Fruit fly (Drosophila melanogaster) whole organism, embryonic: ENCODE measurements around the gene AP-1sigma.

Experiments
- Aef1 ChIP-seq: fragments of 200-800 bp; sonication (Bioruptor generic); IDR thresholded peaks from 3 replicates; pipeline ENCODE4 v1.3.6; 2022; ENCODE audit warnings: missing biosample characterization, missing genetic modification characterization
- Bgb ChIP-seq: fragments of 200-800 bp; sonication (Bioruptor generic); IDR thresholded peaks from 2 replicates; pipeline ENCODE4 v1.3.6; 2022; ENCODE audit warnings: missing biosample characterization, missing genetic modification characterization; ENCODE audit not compliant: partially characterized antibody
- CG10267 ChIP-seq: fragments of 200-800 bp; sonication (Bioruptor generic); optimal IDR thresholded peaks from 2 replicates; lab custom pipeline; 2018; ENCODE audit warnings: missing biosample characterization, mild to moderate bottlenecking, missing genetic modification characterization, moderate library complexity
- CG10431 ChIP-seq: fragments of 200-800 bp; sonication (Bioruptor generic); optimal IDR thresholded peaks from 3 replicates; lab custom pipeline; 2018; ENCODE audit warnings: missing biosample characterization, mild to moderate bottlenecking, missing genetic modification characterization
- CG10543 ChIP-seq: fragments of 200-800 bp; sonication (Bioruptor generic); optimal IDR thresholded peaks from 3 replicates; lab custom pipeline; 2017; ENCODE audit warnings: missing biosample characterization, mild to moderate bottlenecking, missing genetic modification characterization, moderate library complexity
- CG10979 ChIP-seq: fragments of 200-800 bp; sonication (Bioruptor generic); optimal IDR thresholded peaks from 2 replicates; lab custom pipeline; 2018; ENCODE audit warnings: missing biosample characterization, mild to moderate bottlenecking, missing genetic modification characterization, moderate library complexity
- CG12104 ChIP-seq: fragments of 200-800 bp; sonication (Bioruptor generic); optimal IDR thresholded peaks from 3 replicates; lab custom pipeline; 2016; ENCODE audit warnings: missing biosample characterization, missing genetic modification characterization
- CG12236 ChIP-seq: fragments of 200-800 bp; sonication (Bioruptor generic); optimal IDR thresholded peaks from 2 replicates; lab custom pipeline; 2016; ENCODE audit warnings: missing biosample characterization, missing genetic modification characterization
- CG13775 ChIP-seq: fragments of 200-800 bp; sonication (Bioruptor generic); optimal IDR thresholded peaks from 3 replicates; lab custom pipeline; 2017; ENCODE audit warnings: missing biosample characterization, mild to moderate bottlenecking, missing genetic modification characterization
- CG15601 ChIP-seq: fragments of 200-800 bp; sonication (Bioruptor generic); optimal IDR thresholded peaks from 3 replicates; lab custom pipeline; 2019; ENCODE audit warnings: missing biosample characterization, mild to moderate bottlenecking, missing genetic modification characterization, moderate library complexity
- CG16779 ChIP-seq: fragments of 200-800 bp; sonication (Bioruptor generic); IDR thresholded peaks from 2 replicates; pipeline ENCODE4 v1.3.6; 2022; ENCODE audit warnings: missing biosample characterization, missing genetic modification characterization
- CG17186 ChIP-seq: fragments of 200-800 bp; sonication (Bioruptor generic); optimal IDR thresholded peaks from 3 replicates; lab custom pipeline; 2017; ENCODE audit warnings: missing biosample characterization, missing genetic modification reagents, missing genetic modification characterization
- CG17359 ChIP-seq: fragments of 200-800 bp; sonication (Bioruptor generic); optimal IDR thresholded peaks from 3 replicates; lab custom pipeline; 2018; ENCODE audit warnings: missing biosample characterization, mild to moderate bottlenecking, missing genetic modification characterization, moderate library complexity
- CG2202 ChIP-seq: fragments of 200-800 bp; sonication (Bioruptor generic); optimal IDR thresholded peaks from 2 replicates; lab custom pipeline; 2018; ENCODE audit warnings: missing biosample characterization, mild to moderate bottlenecking, missing genetic modification characterization
- CG3163 ChIP-seq: fragments of 200-800 bp; sonication (Bioruptor generic); optimal IDR thresholded peaks from 3 replicates; lab custom pipeline; 2016; ENCODE audit warnings: missing biosample characterization, missing genetic modification characterization
- CG3407 ChIP-seq: fragments of 200-800 bp; sonication (Bioruptor generic); optimal IDR thresholded peaks from 2 replicates; lab custom pipeline; 2018; ENCODE audit warnings: missing biosample characterization, mild to moderate bottlenecking, missing genetic modification characterization
- CG3838 ChIP-seq: fragments of 200-800 bp; sonication (Bioruptor generic); optimal IDR thresholded peaks from 3 replicates; lab custom pipeline; 2016; ENCODE audit warnings: missing biosample characterization, missing genetic modification characterization
- CG42726 ChIP-seq: fragments of 200-800 bp; sonication (Bioruptor generic); IDR thresholded peaks from 2 replicates; pipeline ENCODE4 v1.3.6; 2022; ENCODE audit warnings: missing biosample characterization, missing genetic modification characterization; ENCODE audit not compliant: partially characterized antibody
- CG4854 ChIP-seq: fragments of 200-800 bp; sonication (Bioruptor generic); optimal IDR thresholded peaks from 2 replicates; lab custom pipeline; 2016; ENCODE audit warnings: missing biosample characterization, missing genetic modification characterization, inconsistent platforms
- CG5245 ChIP-seq: fragments of 200-800 bp; sonication (Bioruptor generic); optimal IDR thresholded peaks from 3 replicates; lab custom pipeline; 2016; ENCODE audit warnings: missing biosample characterization, missing genetic modification characterization
- CG6272 ChIP-seq: fragments of 200-800 bp; sonication (Bioruptor generic); IDR thresholded peaks from 2 replicates; pipeline ENCODE4 v1.3.6; 2022; ENCODE audit warnings: missing biosample characterization, missing genetic modification characterization
- CG7839 ChIP-seq: fragments of 200-800 bp; sonication (Bioruptor generic); optimal IDR thresholded peaks from 3 replicates; lab custom pipeline; 2018; ENCODE audit warnings: missing biosample characterization, mild to moderate bottlenecking, missing genetic modification characterization, moderate library complexity
- CG8765 ChIP-seq: fragments of 200-800 bp; sonication (Bioruptor generic); IDR thresholded peaks from 2 replicates; pipeline ENCODE4 v1.3.6; 2022; ENCODE audit warnings: missing biosample characterization, missing genetic modification characterization
- Doc2 ChIP-seq: fragments of 200-800 bp; sonication (Bioruptor generic); IDR thresholded peaks from 2 replicates; pipeline ENCODE4 v1.3.6; 2022; ENCODE audit warnings: missing biosample characterization, missing genetic modification characterization
- Jarid2 ChIP-seq: fragments of 200-800 bp; sonication (Bioruptor generic); optimal IDR thresholded peaks from 3 replicates; lab custom pipeline; 2017; ENCODE audit warnings: mild to moderate bottlenecking, missing biosample characterization, missing genetic modification reagents, missing genetic modification characterization
- Lpt ChIP-seq: fragments of >200 bp; optimal IDR thresholded peaks from 2 replicates; lab custom pipeline; 2018; ENCODE audit warnings: missing biosample characterization, missing genetic modification characterization
- NFAT ChIP-seq: fragments of 200-800 bp; sonication (Bioruptor generic); IDR thresholded peaks from 2 replicates; pipeline ENCODE4 v1.3.6; 2022; ENCODE audit warnings: missing biosample characterization, missing genetic modification characterization
- Neu2 ChIP-seq: fragments of 200-800 bp; sonication (Bioruptor generic); optimal IDR thresholded peaks from 3 replicates; lab custom pipeline; 2016; ENCODE audit warnings: missing biosample characterization, missing genetic modification characterization, borderline replicate concordance
- PHDP ChIP-seq: fragments of 200-800 bp; sonication (Bioruptor generic); optimal IDR thresholded peaks from 3 replicates; lab custom pipeline; 2018; ENCODE audit warnings: missing biosample characterization, mild to moderate bottlenecking, missing genetic modification characterization, moderate library complexity
- Sry-δ ChIP-seq: fragments of 200-800 bp; sonication (Bioruptor generic); optimal IDR thresholded peaks from 2 replicates; lab custom pipeline; 2016; ENCODE audit warnings: missing biosample characterization, missing genetic modification characterization
- amos ChIP-seq: fragments of 200-800 bp; sonication (Bioruptor generic); IDR thresholded peaks from 2 replicates; pipeline ENCODE4 v1.3.6; 2022; ENCODE audit warnings: missing biosample characterization, missing genetic modification characterization; ENCODE audit not compliant: partially characterized antibody
- br ChIP-seq: fragments of >200 bp; optimal IDR thresholded peaks from 2 replicates; lab custom pipeline; 2017
- cad ChIP-seq: fragments of >200 bp; optimal IDR thresholded peaks from 2 replicates; lab custom pipeline; 2017; ENCODE audit warnings: missing biosample characterization, missing genetic modification characterization
- cato ChIP-seq: fragments of 200-800 bp; sonication (Bioruptor generic); optimal IDR thresholded peaks from 2 replicates; lab custom pipeline; 2016; ENCODE audit warnings: missing biosample characterization, missing genetic modification characterization, borderline replicate concordance
- chinmo ChIP-seq: fragments of 200-800 bp; sonication (Bioruptor generic); IDR thresholded peaks from 4 replicates; pipeline ENCODE4 v1.3.6; 2022; ENCODE audit warnings: missing biosample characterization, missing genetic modification characterization; ENCODE audit not compliant: partially characterized antibody
- disco-r ChIP-seq: fragments of 200-800 bp; sonication (Bioruptor generic); optimal IDR thresholded peaks from 2 replicates; lab custom pipeline; 2016; ENCODE audit warnings: missing biosample characterization, missing genetic modification characterization
- gfzf ChIP-seq: fragments of 200-800 bp; sonication (Bioruptor generic); optimal IDR thresholded peaks from 2 replicates; lab custom pipeline; 2016; ENCODE audit warnings: missing biosample characterization, mild to moderate bottlenecking, missing genetic modification characterization, moderate library complexity
- hb ChIP-seq: fragments of 200-800 bp; sonication (Bioruptor generic); IDR thresholded peaks from 3 replicates; pipeline ENCODE4 v1.3.6; 2022; ENCODE audit warnings: missing biosample characterization, missing genetic modification characterization; ENCODE audit not compliant: partially characterized antibody
- hth ChIP-seq: fragments of >200 bp; optimal IDR thresholded peaks from 2 replicates; lab custom pipeline; 2017; ENCODE audit warnings: inconsistent platforms
- inv ChIP-seq: fragments of 200-800 bp; sonication (Bioruptor generic); IDR thresholded peaks from 2 replicates; pipeline ENCODE4 v1.3.6; 2022; ENCODE audit warnings: missing biosample characterization, missing genetic modification characterization; ENCODE audit not compliant: partially characterized antibody
- jigr1 ChIP-seq: fragments of 200-800 bp; sonication (Bioruptor generic); IDR thresholded peaks from 3 replicates; pipeline ENCODE4 v1.3.6; 2022; ENCODE audit warnings: missing biosample characterization, missing genetic modification characterization
- lab ChIP-seq: fragments of 200-800 bp; sonication (Bioruptor generic); optimal IDR thresholded peaks from 3 replicates; lab custom pipeline; 2017; ENCODE audit warnings: missing biosample characterization, missing genetic modification characterization, mild to moderate bottlenecking, moderate library complexity, missing genetic modification reagents
- lov ChIP-seq, 2 experiments: fragments of 200-800 bp in 1 of 2; fragments of >200 bp in 1 of 2; sonication (Bioruptor generic) in 1 of 2; IDR thresholded peaks in 1 of 2; optimal IDR thresholded peaks in 1 of 2; 2 replicates in 1 of 2; 3 replicates in 1 of 2; pipeline versions ENCODE4 v1.3.6 to Lab custom; 2017 to 2022; ENCODE audit warnings: missing biosample characterization in 1 of 2, missing genetic modification characterization in 1 of 2
- pita ChIP-seq: fragments of 200-800 bp; sonication (Bioruptor generic); optimal IDR thresholded peaks from 2 replicates; lab custom pipeline; 2017; ENCODE audit warnings: missing biosample characterization, mild to moderate bottlenecking, missing genetic modification characterization
- sc ChIP-seq, 3 experiments: fragments of >200 bp in 2 of 3; fragments of 200-800 bp in 1 of 3; sonication (Bioruptor generic) in 1 of 3; optimal IDR thresholded peaks; 2 replicates in 2 of 3; 3 replicates in 1 of 3; lab custom pipeline; 2017; ENCODE audit warnings: mild to moderate bottlenecking in 1 of 3, missing biosample characterization in 1 of 3, missing genetic modification characterization in 1 of 3, missing genetic modification reagents in 1 of 3
- tgo ChIP-seq: fragments of 200-800 bp; sonication (Bioruptor generic); IDR thresholded peaks from 3 replicates; pipeline ENCODE4 v1.3.6; 2022; ENCODE audit warnings: missing biosample characterization, missing genetic modification characterization
- tll ChIP-seq, 2 experiments: fragments of 200-800 bp in 1 of 2; fragments of >200 bp in 1 of 2; sonication (Bioruptor generic) in 1 of 2; optimal IDR thresholded peaks; 2 replicates each; lab custom pipeline; 2017 to 2019; ENCODE audit warnings: missing biosample characterization in 2 of 2, missing genetic modification characterization in 2 of 2, mild to moderate bottlenecking in 1 of 2, moderate library complexity in 1 of 2
- ttk ChIP-seq: fragments of 200-800 bp; sonication (Bioruptor generic); IDR thresholded peaks from 2 replicates; pipeline ENCODE4 v2.1.2; 2022; ENCODE audit warnings: missing biosample characterization, missing genetic modification characterization
- unpg ChIP-seq: fragments of 200-800 bp; sonication (Bioruptor generic); optimal IDR thresholded peaks from 3 replicates; lab custom pipeline; 2018; ENCODE audit warnings: missing biosample characterization, mild to moderate bottlenecking, missing genetic modification characterization, moderate library complexity
- zf30C ChIP-seq: fragments of 200-800 bp; sonication (Bioruptor generic); optimal IDR thresholded peaks from 3 replicates; lab custom pipeline; 2018; ENCODE audit warnings: missing biosample characterization, mild to moderate bottlenecking, missing genetic modification characterization

The AP-1sigma gene

DNA sequence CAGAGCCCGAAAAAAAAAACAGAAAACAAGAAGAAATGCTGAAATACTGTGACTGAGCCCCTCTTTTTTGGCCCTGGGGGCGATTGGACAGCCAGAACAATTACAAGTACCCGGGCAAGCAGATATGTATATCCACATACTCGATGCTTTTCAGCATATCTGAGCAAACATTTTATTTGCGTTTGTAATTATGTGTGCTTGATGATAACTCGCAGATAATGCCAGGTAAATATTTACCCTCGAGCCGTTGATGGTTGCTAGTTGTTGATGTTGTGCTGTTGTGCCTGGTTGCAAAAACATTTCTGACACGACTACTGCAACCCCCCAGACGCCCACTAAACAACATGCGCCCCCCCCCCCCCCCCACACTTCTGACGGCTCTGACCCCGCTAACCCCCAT is 39.1 kb upstream of the AP-1sigma start (continued):
- TF ChIP-seq gfzf: no peak
- TF ChIP-seq ttk (GFP tag; lab: Robert Waterston, UW): no peak
- no peak for TF ChIP-seq Doc2 (GFP tag; lab: Robert Waterston, UW)
- no peak for TF ChIP-seq CG3163 (GFP tag; lab: Kevin White, UChicago)
- TF ChIP-seq CG12236: no peak
- TF ChIP-seq pita: no peak
- TF ChIP-seq amos (GFP tag; lab: Robert Waterston, UW): no peak
- TF ChIP-seq Aef1 (GFP tag; lab: Robert Waterston, UW): no peak
- TF ChIP-seq CG3838: no peak
- TF ChIP-seq Jarid2 (GFP tag; lab: Kevin White, UChicago): peak; percentile 36
- no peak for TF ChIP-seq tgo (GFP tag; lab: Robert Waterston, UW)
- 0 out of 4 replicates have a peak, but pooled peaks have one; percentile 39 for TF ChIP-seq chinmo (GFP tag; lab: Robert Waterston, UW)
- TF ChIP-seq hth (lab: Kevin White, UChicago): no peak
- TF ChIP-seq CG17186 (GFP tag; lab: Kevin White, UChicago): no peak
- no peak for TF ChIP-seq CG42726 (GFP tag; lab: Robert Waterston, UW)
- peak; percentile 76 for TF ChIP-seq CG10543 (GFP tag; lab: Kevin White, UChicago)
- TF ChIP-seq cato: no peak
- no peak for TF ChIP-seq CG16779 (GFP tag; lab: Robert Waterston, UW)
- TF ChIP-seq lab (GFP tag; lab: Kevin White, UChicago): peak; percentile 85
- TF ChIP-seq br (lab: Kevin White, UChicago): no peak
- TF ChIP-seq CG17359 (tag; lab: Kevin White, UChicago): peak; percentile 63
- no peak for TF ChIP-seq lov (optimal IDR thresholded peaks at IDR 0.05; lab: Kevin White, UChicago)
- no peak for TF ChIP-seq lov (GFP tag; IDR thresholded peaks at IDR 0.05; lab: Robert Waterston, UW)
- TF ChIP-seq CG8765 (GFP tag; lab: Robert Waterston, UW): no peak
- no peak for TF ChIP-seq Sry-δ (GFP tag; lab: Kevin White, UChicago)
- TF ChIP-seq Lpt (GFP tag; lab: Kevin White, UChicago): no peak
- peak; percentile 20 for TF ChIP-seq CG7839 (tag; lab: Kevin White, UChicago)
- no peak for TF ChIP-seq CG10979 (tag; lab: Kevin White, UChicago)
- TF ChIP-seq CG6272: no peak
- TF ChIP-seq CG2202 (tag; lab: Kevin White, UChicago): no peak
- TF ChIP-seq NFAT (GFP tag; lab: Robert Waterston, UW): no peak
- TF ChIP-seq CG5245 (GFP tag; lab: Kevin White, UChicago): no peak
- peak; percentile 43 for TF ChIP-seq CG3407 (GFP tag; lab: Kevin White, UChicago)
- TF ChIP-seq CG15601 (tag; lab: Kevin White, UChicago): peak; percentile 32
- peak; percentile 56 for TF ChIP-seq PHDP (tag; lab: Kevin White, UChicago)
- TF ChIP-seq tll (GFP tag; optimal IDR thresholded peaks at IDR 0.05; lab: Kevin White, UChicago): no peak
- no peak for TF ChIP-seq zf30C
- no peak for TF ChIP-seq Bgb (GFP tag; lab: Robert Waterston, UW)
- no peak for TF ChIP-seq hb
- TF ChIP-seq CG10431 (GFP tag; lab: Kevin White, UChicago): no peak
- no peak for TF ChIP-seq CG4854 (GFP tag; lab: Kevin White, UChicago)
- no peak for TF ChIP-seq sc (optimal IDR thresholded peaks at IDR 0.05; lab: Kevin White, UChicago)
- no peak for TF ChIP-seq sc (GFP tag; optimal IDR thresholded peaks at IDR 0.05; lab: Kevin White, UChicago)
- TF ChIP-seq jigr1: no peak
- TF ChIP-seq CG12104 (GFP tag; lab: Kevin White, UChicago): peak; percentile 16
- TF ChIP-seq inv (GFP tag; lab: Robert Waterston, UW): no peak
- no peak for TF ChIP-seq CG10267 (tag; lab: Kevin White, UChicago)
- peak; percentile 55 for TF ChIP-seq unpg (GFP tag; lab: Kevin White, UChicago)
- TF ChIP-seq Neu2 (GFP tag; lab: Kevin White, UChicago): no peak
- no peak for TF ChIP-seq disco-r (GFP tag; lab: Kevin White, UChicago)
- no peak for TF ChIP-seq cad
- TF ChIP-seq CG13775 (GFP tag; lab: Kevin White, UChicago): peak; percentile 3
